Fruit fly (Drosophila melanogaster): Measurements from ENCODE around the gene CG32603.

DNA sequence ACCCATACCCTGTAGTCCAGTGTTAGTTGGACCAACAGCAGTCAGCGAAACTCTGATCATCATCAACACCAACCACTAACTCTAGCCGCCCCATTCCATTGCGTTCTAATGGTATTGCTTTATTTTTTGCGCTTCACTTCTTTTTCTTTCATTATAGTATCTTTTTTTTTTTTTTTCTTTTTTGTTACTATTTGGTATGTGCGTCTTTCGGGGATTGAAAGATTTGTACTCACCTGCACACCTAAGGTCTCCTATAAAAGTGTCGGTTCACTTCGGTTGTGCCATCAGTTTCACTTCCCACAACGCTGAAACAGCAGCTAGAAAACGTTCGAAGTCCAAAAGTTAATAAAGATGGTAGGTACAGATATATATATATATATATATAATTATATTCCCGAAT lies 4.9 kb downstream of the CG32603 start, which contains the start of gene CG11585:
- no peak for TF ChIP-seq CG11560 (tag; IDR thresholded peaks at IDR 0.05)
- TF ChIP-seq CG4424 (GFP tag; optimal IDR thresholded peaks at IDR 0.05), result no peak
- TF ChIP-seq CG18476 (GFP tag; optimal IDR thresholded peaks at IDR 0.05), result no peak
- no peak for TF ChIP-seq Atf3 (GFP tag; optimal IDR thresholded peaks at IDR 0.05)
- no peak for TF ChIP-seq CG5245 (GFP tag; optimal IDR thresholded peaks at IDR 0.05)
- TF ChIP-seq eve (GFP tag; optimal IDR thresholded peaks at IDR 0.05), result no peak
- no peak for TF ChIP-seq Xrp1 (GFP tag; IDR thresholded peaks at IDR 0.05)
- TF ChIP-seq Gsc (GFP tag; IDR thresholded peaks at IDR 0.05), result no peak
- TF ChIP-seq p53 (GFP tag; optimal IDR thresholded peaks at IDR 0.05), result no peak
- TF ChIP-seq abd-A (tag; optimal IDR thresholded peaks at IDR 0.05), result no peak
- no peak for TF ChIP-seq CrebB (tag; optimal IDR thresholded peaks at IDR 0.05)
- no peak for TF ChIP-seq CG17612 (GFP tag; IDR thresholded peaks at IDR 0.05)
- no peak for TF ChIP-seq CG9817 (tag; optimal IDR thresholded peaks at IDR 0.05)
- TF ChIP-seq B-H2 (GFP tag; optimal IDR thresholded peaks at IDR 0.05), result no peak
